Fruit fly (Drosophila melanogaster): ENCODE results near the gene Exo84.

The Exo84 gene

dm6 chr3R:26081380-26081991 lies 29.4 kb upstream of the Exo84 start (continued):
- TF ChIP-seq vfl (GFP tag; optimal IDR thresholded peaks at IDR 0.05) (no peak), nerfin-2 (GFP tag; IDR thresholded peaks at IDR 0.05; ENCODE audit: partially characterized antibody) (no peak), CG12659 (GFP tag; optimal IDR thresholded peaks at IDR 0.05) (no peak), Ravus (GFP tag; IDR thresholded peaks at IDR 0.05) (no peak), NfI (GFP tag; optimal IDR thresholded peaks at IDR 0.05) (peak; percentile 28), gce (GFP tag; IDR thresholded peaks at IDR 0.05) (peak; percentile 78; the same call in 2 of the 3 replicates), Atf3 (GFP tag; optimal IDR thresholded peaks at IDR 0.05) (no peak), CG10979 (tag; optimal IDR thresholded peaks at IDR 0.05) (peak; percentile 79), Ssrp (tag; optimal IDR thresholded peaks at IDR 0.05) (no peak), Xrp1 (GFP tag; IDR thresholded peaks at IDR 0.05) (peak; percentile 82), az2 (GFP tag; optimal IDR thresholded peaks at IDR 0.05) (peak; percentile 52), lab (GFP tag; optimal IDR thresholded peaks at IDR 0.05) (peak; percentile 51), Dp (GFP tag; optimal IDR thresholded peaks at IDR 0.05) (no peak), br (optimal IDR thresholded peaks at IDR 0.05) (no peak), org-1 (GFP tag; optimal IDR thresholded peaks at IDR 0.05) (peak; percentile 4), CG4854 (GFP tag; optimal IDR thresholded peaks at IDR 0.05) (no peak), da (GFP tag; optimal IDR thresholded peaks at IDR 0.05) (no peak), nau (GFP tag; optimal IDR thresholded peaks at IDR 0.05) (no peak), CG8290 (GFP tag; optimal IDR thresholded peaks at IDR 0.05) (no peak), CG8290 (tag; optimal IDR thresholded peaks at IDR 0.05) (no peak), Doc2 (GFP tag; IDR thresholded peaks at IDR 0.05) (no peak), Bteb2 (GFP tag; optimal IDR thresholded peaks at IDR 0.05) (no peak), CG3838 (GFP tag; optimal IDR thresholded peaks at IDR 0.05) (no peak), CTCF (GFP tag; optimal IDR thresholded peaks at IDR 0.05) (no peak), HLHmδ (GFP tag; optimal IDR thresholded peaks at IDR 0.05) (no peak), CG7372 (GFP tag; IDR thresholded peaks at IDR 0.05) (0 out of 2 replicates have a peak, but pooled peaks have one; percentile 8), H2.0 (GFP tag; IDR thresholded peaks at IDR 0.05) (peak; percentile 50), toy (GFP tag; IDR thresholded peaks at IDR 0.05) (no peak), cas (GFP tag; IDR thresholded peaks at IDR 0.05) (no peak), HmgZ (tag; optimal IDR thresholded peaks at IDR 0.05) (no peak), sob (GFP tag; IDR thresholded peaks at IDR 0.05) (peak; percentile 36; the same call in 1 of the 2 replicates), caup (GFP tag; optimal IDR thresholded peaks at IDR 0.05; ENCODE audit: severe bottlenecking) (no peak), E2f1 (GFP tag; IDR thresholded peaks at IDR 0.05) (peak; percentile 30; the same call in 1 of the 2 replicates), gcm (GFP tag; optimal IDR thresholded peaks at IDR 0.05) (no peak), inv (GFP tag; IDR thresholded peaks at IDR 0.05; ENCODE audit: partially characterized antibody) (no peak), shn (GFP tag; optimal IDR thresholded peaks at IDR 0.05) (no peak), Kr (GFP tag; optimal IDR thresholded peaks at IDR 0.05) (no peak), CG1647 (GFP tag; optimal IDR thresholded peaks at IDR 0.05) (peak; percentile 4), gcm2 (GFP tag; optimal IDR thresholded peaks at IDR 0.05) (no peak), bsh (GFP tag; optimal IDR thresholded peaks at IDR 0.05) (peak; percentile 31 to 84), HHEX (GFP tag; optimal IDR thresholded peaks at IDR 0.05) (no peak), sens (GFP tag) (peak; percentile 90), CG11398 (GFP tag; optimal IDR thresholded peaks at IDR 0.05) (no peak), pnt (GFP tag; optimal IDR thresholded peaks at IDR 0.05) (no peak), zfh1 (GFP tag; IDR thresholded peaks at IDR 0.05) (peak; percentile 75), CG10267 (tag; optimal IDR thresholded peaks at IDR 0.05) (peak; percentile 65), CG15514 (GFP tag; optimal IDR thresholded peaks at IDR 0.05) (no peak), H15 (GFP tag; IDR thresholded peaks at IDR 0.05) (peak; percentile 29; the same call in 1 of the 3 replicates), Rfx (GFP tag; IDR thresholded peaks at IDR 0.05) (0 out of 2 replicates have a peak, but pooled peaks have one; percentile 14), CG12942 (GFP tag; optimal IDR thresholded peaks at IDR 0.05) (peak; percentile 11), CG18599 (GFP tag; optimal IDR thresholded peaks at IDR 0.05) (peak; percentile 24), HmgD (GFP tag; optimal IDR thresholded peaks at IDR 0.05) (no peak)

Data from whole organism, embryonic.